Worm (Caenorhabditis elegans) whole organism, early embryonic: ENCODE data around the gene Y53C12A.10.
A peak's percentile ranks its signal among the peaks of the same experiment; 100 is the strongest.

Source experiments
- B0310.2 ChIP-seq: sonication (generic microtip); optimal IDR thresholded peaks from 2 replicates; lab custom pipeline; 2016; ENCODE audit warnings: mild to moderate bottlenecking, missing genetic modification characterization, missing compliant biosample characterization
- F13C5.2 ChIP-seq: sonication (generic microtip); optimal IDR thresholded peaks from 2 replicates; lab custom pipeline; 2017; ENCODE audit warnings: mild to moderate bottlenecking, missing genetic modification characterization, inconsistent platforms, missing compliant biosample characterization
- aly-1 ChIP-seq: sonication (generic microtip); optimal IDR thresholded peaks from 2 replicates; lab custom pipeline; 2016; ENCODE audit warnings: missing genetic modification characterization, missing compliant biosample characterization
- ama-1 ChIP-seq: fragments of 150-350 bp; optimal IDR thresholded peaks from 2 replicates; lab custom pipeline; 2014
- ceh-13 ChIP-seq: fragments of 200-800 bp; sonication (Bioruptor generic); optimal IDR thresholded peaks from 2 replicates; lab custom pipeline; 2018; ENCODE audit warnings: mild to moderate bottlenecking, missing genetic modification characterization, missing compliant biosample characterization
- ceh-36 ChIP-seq: sonication (generic microtip); optimal IDR thresholded peaks from 2 replicates; lab custom pipeline; 2016; ENCODE audit warnings: missing genetic modification characterization, inconsistent platforms, missing compliant biosample characterization
- ets-7 ChIP-seq: sonication (generic microtip); optimal IDR thresholded peaks from 2 replicates; lab custom pipeline; 2016; ENCODE audit warnings: missing genotype, missing genetic modification characterization, missing compliant biosample characterization
- flt-1 ChIP-seq: fragments of 200-800 bp; sonication (Bioruptor generic); IDR thresholded peaks from 2 replicates; pipeline ENCODE4 v1.3.6; 2022; ENCODE audit warnings: missing genetic modification characterization, missing compliant biosample characterization
- hmbx-1 ChIP-seq: sonication (generic microtip); optimal IDR thresholded peaks from 2 replicates; lab custom pipeline; 2016; ENCODE audit warnings: mild to moderate bottlenecking, missing genetic modification characterization, missing compliant biosample characterization
- hmg-4 ChIP-seq: fragments of 200-800 bp; sonication (Bioruptor generic); optimal IDR thresholded peaks from 2 replicates; lab custom pipeline; 2018; ENCODE audit warnings: mild to moderate bottlenecking, missing genetic modification characterization, missing compliant biosample characterization
- hnd-1 ChIP-seq: sonication (generic microtip); optimal IDR thresholded peaks from 2 replicates; lab custom pipeline; 2016; ENCODE audit warnings: missing genetic modification characterization, missing compliant biosample characterization
- pes-1 ChIP-seq: fragments of 200-800 bp; sonication (Bioruptor generic); IDR thresholded peaks from 2 replicates; pipeline ENCODE4 v1.3.6; 2022; ENCODE audit warnings: missing genetic modification reagents, missing genetic modification characterization, missing compliant biosample characterization
- scrt-1 ChIP-seq: fragments of 200-800 bp; sonication (Bioruptor generic); IDR thresholded peaks from 2 replicates; pipeline ENCODE4 v1.3.6; 2022; ENCODE audit warnings: missing genetic modification characterization, missing compliant biosample characterization
- sea-1 ChIP-seq: fragments of 200-800 bp; sonication (Bioruptor generic); conservative IDR thresholded peaks from 2 replicates; pipeline ENCODE4 v1.3.6; 2022; ENCODE audit warnings: missing genetic modification characterization, missing compliant biosample characterization
- tbx-11 ChIP-seq: fragments of 200-800 bp; sonication (Bioruptor generic); IDR thresholded peaks from 2 replicates; pipeline ENCODE4 v1.3.6; 2022; ENCODE audit warnings: missing genetic modification characterization, missing compliant biosample characterization
- tbx-37 ChIP-seq: fragments of 200-800 bp; sonication (Bioruptor generic); conservative IDR thresholded peaks from 2 replicates; pipeline ENCODE4 v1.3.6; 2022; ENCODE audit warnings: missing genetic modification reagents, missing genetic modification characterization, missing compliant biosample characterization
- tra-4 ChIP-seq: sonication (generic microtip); optimal IDR thresholded peaks from 2 replicates; lab custom pipeline; 2017; ENCODE audit warnings: missing genetic modification characterization, missing compliant biosample characterization

The Y53C12A.10 gene

ce11 chrII:9668959-9669358 is 35.7 kb downstream of the Y53C12A.10 start, which contains the start of gene taf-8:
Gene taf-8 (plus strand): TSS chrII:9669318.
- TF ChIP-seq pes-1 (GFP tag; lab: Robert Waterston, UW) = no peak
- TF ChIP-seq hmbx-1 = no peak
- no peak for TF ChIP-seq hmg-4 (GFP tag; lab: Kevin White, UChicago)
- TF ChIP-seq tbx-11 (GFP tag; lab: Robert Waterston, UW) = no peak
- no peak for TF ChIP-seq scrt-1 (GFP tag; lab: Robert Waterston, UW)
- no peak for TF ChIP-seq sea-1 (GFP tag; lab: Robert Waterston, UW)
- peak; percentile 7 for TF ChIP-seq F13C5.2 (tag; lab: Kevin White, UChicago)

- no peak for TF ChIP-seq aly-1 (tag; lab: Kevin White, UChicago)
- TF ChIP-seq ceh-36 = no peak
- TF ChIP-seq ceh-13 (GFP tag; lab: Kevin White, UChicago) = no peak
- no peak for TF ChIP-seq hnd-1 (tag; lab: Kevin White, UChicago)
- TF ChIP-seq sea-1 (GFP tag; lab: Robert Waterston, UW) = no peak
These were observed 37.3 kb downstream of the Y53C12A.10 start, which contains the start of gene ZK1320.11 for ce11 chrII:9667382-9667781. Gene ZK1320.11 (plus strand): TSS chrII:9667624.

- TF ChIP-seq aly-1 (tag; lab: Kevin White, UChicago) = no peak
- TF ChIP-seq F13C5.2 (tag; lab: Kevin White, UChicago) = no peak
- TF ChIP-seq hmg-4 (GFP tag; lab: Kevin White, UChicago) = no peak
- TF ChIP-seq B0310.2 = no peak
- TF ChIP-seq hmbx-1 = no peak
These were observed 39.1 kb downstream of the Y53C12A.10 start, which contains the start of gene ZK1320.5 for ce11 chrII:9665577-9665976. Gene ZK1320.5 (minus strand): TSS chrII:9665677.

- TF ChIP-seq tbx-11 (GFP tag; lab: Robert Waterston, UW) (no peak), tbx-37 (GFP tag; lab: Robert Waterston, UW) (no peak), tra-4 (no peak), pes-1 (GFP tag; lab: Robert Waterston, UW) (no peak), B0310.2 (no peak), aly-1 (tag; lab: Kevin White, UChicago) (no peak), hmg-4 (GFP tag; lab: Kevin White, UChicago) (no peak)
These were observed 41.8 kb downstream of the Y53C12A.10 start, which contains the start of gene cyp-13A10 for ce11 chrII:9662797-9663196. Gene cyp-13A10 (minus strand): TSS chrII:9662884.

ce11 chrII:9662160-9662559 is 42.5 kb downstream of the Y53C12A.10 start:
- TF ChIP-seq tbx-11 (GFP tag; lab: Robert Waterston, UW) (no peak), ets-7 (tag; lab: Kevin White, UChicago) (no peak), tra-4 (no peak), ama-1 (lab: Kevin White, UChicago) (no peak), scrt-1 (GFP tag; lab: Robert Waterston, UW) (no peak), tbx-37 (GFP tag; lab: Robert Waterston, UW) (no peak), hnd-1 (tag; lab: Kevin White, UChicago) (no peak), F13C5.2 (tag; lab: Kevin White, UChicago) (no peak), hmg-4 (GFP tag; lab: Kevin White, UChicago) (no peak), ceh-13 (GFP tag; lab: Kevin White, UChicago) (no peak), flt-1 (no peak), pes-1 (GFP tag; lab: Robert Waterston, UW) (no peak), hmbx-1 (no peak), B0310.2 (no peak), aly-1 (tag; lab: Kevin White, UChicago) (no peak), ceh-36 (no peak), sea-1 (GFP tag; lab: Robert Waterston, UW) (no peak)

- no peak for TF ChIP-seq ceh-36
- TF ChIP-seq ceh-13 (GFP tag; lab: Kevin White, UChicago) = no peak
- TF ChIP-seq B0310.2 = no peak
- TF ChIP-seq tbx-11 (GFP tag; lab: Robert Waterston, UW) = no peak
- no peak for TF ChIP-seq F13C5.2 (tag; lab: Kevin White, UChicago)
- TF ChIP-seq hmg-4 (GFP tag; lab: Kevin White, UChicago) = no peak
- no peak for TF ChIP-seq tra-4
- TF ChIP-seq hmbx-1 = no peak
- no peak for TF ChIP-seq scrt-1 (GFP tag; lab: Robert Waterston, UW)
- no peak for TF ChIP-seq sea-1 (GFP tag; lab: Robert Waterston, UW)
These were observed 44.3 kb downstream of the Y53C12A.10 start, which contains the start of gene ZK1320.3 for ce11 chrII:9660379-9660778. Gene ZK1320.3 (minus strand): TSS chrII:9660419.

- TF ChIP-seq ama-1 (lab: Kevin White, UChicago) = no peak
- no peak for TF ChIP-seq flt-1
- TF ChIP-seq sea-1 (GFP tag; lab: Robert Waterston, UW) = no peak
- no peak for TF ChIP-seq scrt-1 (GFP tag; lab: Robert Waterston, UW)
- no peak for TF ChIP-seq aly-1 (tag; lab: Kevin White, UChicago)
- TF ChIP-seq hmg-4 (GFP tag; lab: Kevin White, UChicago) = no peak
- TF ChIP-seq F13C5.2 (tag; lab: Kevin White, UChicago) = no peak
- TF ChIP-seq hnd-1 (tag; lab: Kevin White, UChicago) = no peak
- TF ChIP-seq hmbx-1 = no peak
- TF ChIP-seq pes-1 (GFP tag; lab: Robert Waterston, UW) = no peak
- TF ChIP-seq tra-4 = no peak
- no peak for TF ChIP-seq tbx-37 (GFP tag; lab: Robert Waterston, UW)
- no peak for TF ChIP-seq ceh-36
- TF ChIP-seq B0310.2 = no peak
- no peak for TF ChIP-seq ceh-13 (GFP tag; lab: Kevin White, UChicago)
- no peak for TF ChIP-seq tbx-11 (GFP tag; lab: Robert Waterston, UW)
- no peak for TF ChIP-seq ets-7 (tag; lab: Kevin White, UChicago)
These were observed 45.7 kb downstream of the Y53C12A.10 start, which contains the start of gene ZK1320.2 for ce11 chrII:9658915-9659314. Gene ZK1320.2 (minus strand): TSS chrII:9659002.

- TF ChIP-seq tbx-37 (GFP tag; lab: Robert Waterston, UW) (no peak), pes-1 (GFP tag; lab: Robert Waterston, UW) (no peak), hmg-4 (GFP tag; lab: Kevin White, UChicago) (no peak), flt-1 (no peak), tbx-11 (GFP tag; lab: Robert Waterston, UW) (no peak), aly-1 (tag; lab: Kevin White, UChicago) (no peak), ceh-13 (GFP tag; lab: Kevin White, UChicago) (no peak), scrt-1 (GFP tag; lab: Robert Waterston, UW) (no peak), ama-1 (lab: Kevin White, UChicago) (no peak), hnd-1 (tag; lab: Kevin White, UChicago) (no peak), ets-7 (tag; lab: Kevin White, UChicago) (no peak), hmbx-1 (no peak)
These were observed 48.4 kb downstream of the Y53C12A.10 start, which contains the start of gene gstk-1 for ce11 chrII:9656210-9656755. Gene gstk-1 (plus strand): TSS chrII:9656705.
